Worm (Caenorhabditis elegans) whole organism, mixed stage, embryonic: ENCODE results near the gene T28F3.11.
"Not testable (repeated sequence)": the region's sequence is repeated elsewhere in the genome, so short reads cannot be mapped to it uniquely, and the experiment has no call there.

ENCODE experiments used
- M03D4.4 ChIP-seq: sonication (generic microtip); optimal IDR thresholded peaks from 2 replicates; lab custom pipeline; 2017; ENCODE audit warnings: mild to moderate bottlenecking, missing genetic modification characterization, missing compliant biosample characterization
- bed-3 ChIP-seq: fragments of 200-800 bp; sonication (Bioruptor generic); optimal IDR thresholded peaks from 3 replicates; lab custom pipeline; 2018; ENCODE audit warnings: mild to moderate bottlenecking, missing genetic modification characterization, moderate library complexity, missing compliant biosample characterization
- blmp-1 ChIP-seq: fragments of 150-350 bp; optimal IDR thresholded peaks from 2 replicates; lab custom pipeline; 2014; ENCODE audit warnings: missing biosample characterization, missing genetic modification characterization
- ceh-43 ChIP-seq: fragments of 200-800 bp; sonication (Bioruptor generic); optimal IDR thresholded peaks from 2 replicates; lab custom pipeline; 2018; ENCODE audit warnings: mild to moderate bottlenecking, missing genetic modification characterization, moderate library complexity, missing compliant biosample characterization
- ces-1 ChIP-seq: fragments of 150-350 bp; optimal IDR thresholded peaks from 2 replicates; lab custom pipeline; 2014; ENCODE audit warnings: missing biosample characterization, missing genetic modification reagents, missing genetic modification characterization
- cnd-1 ChIP-seq: fragments of 200-800 bp; sonication (Bioruptor generic); optimal IDR thresholded peaks from 2 replicates; lab custom pipeline; 2018; ENCODE audit warnings: mild to moderate bottlenecking, missing genetic modification characterization, missing compliant biosample characterization
- drap-1 ChIP-seq: fragments of 200-800 bp; sonication (Bioruptor generic); optimal IDR thresholded peaks from 3 replicates; lab custom pipeline; 2018; ENCODE audit warnings: mild to moderate bottlenecking, missing genetic modification characterization, missing compliant biosample characterization
- elt-1 ChIP-seq: sonication (generic microtip); optimal IDR thresholded peaks from 2 replicates; lab custom pipeline; 2017; ENCODE audit warnings: missing genetic modification characterization, mild to moderate bottlenecking, missing compliant biosample characterization, antibody characterized with exemption, moderate library complexity, borderline replicate concordance; ENCODE audit not compliant: insufficient read depth
- elt-3 ChIP-seq: fragments of 150-350 bp; optimal IDR thresholded peaks from 2 replicates; lab custom pipeline; 2014; ENCODE audit warnings: missing biosample characterization, missing genetic modification characterization
- flh-1 ChIP-seq: fragments of 200-800 bp; sonication (Bioruptor generic); optimal IDR thresholded peaks from 2 replicates; lab custom pipeline; 2018; ENCODE audit warnings: mild to moderate bottlenecking, missing genetic modification characterization, moderate library complexity, missing compliant biosample characterization
- hlh-1 ChIP-seq: fragments of 150-350 bp; optimal IDR thresholded peaks from 2 replicates; lab custom pipeline; 2014; ENCODE audit warnings: missing biosample characterization, missing genetic modification reagents, missing genetic modification characterization
- lin-13 ChIP-seq: fragments of 150-350 bp; optimal IDR thresholded peaks from 2 replicates; lab custom pipeline; 2014; ENCODE audit warnings: missing biosample characterization, missing genetic modification characterization
- lin-32 ChIP-seq: fragments of 200-800 bp; sonication (Bioruptor generic); optimal IDR thresholded peaks from 2 replicates; lab custom pipeline; 2018; ENCODE audit warnings: mild to moderate bottlenecking, missing genetic modification characterization, missing compliant biosample characterization
- lsy-2 ChIP-seq: fragments of 150-350 bp; optimal IDR thresholded peaks from 2 replicates; lab custom pipeline; 2014; ENCODE audit warnings: missing biosample characterization, missing genetic modification characterization
- mab-5 ChIP-seq: fragments of 150-350 bp; optimal IDR thresholded peaks from 2 replicates; lab custom pipeline; 2014; ENCODE audit warnings: missing biosample characterization, missing genetic modification characterization
- mep-1 ChIP-seq: fragments of 150-350 bp; optimal IDR thresholded peaks from 2 replicates; lab custom pipeline; 2017; ENCODE audit warnings: missing biosample characterization, missing genetic modification reagents, missing genetic modification characterization, inconsistent platforms
- mls-2 ChIP-seq: sonication (generic microtip); optimal IDR thresholded peaks from 2 replicates; lab custom pipeline; 2016; ENCODE audit warnings: mild to moderate bottlenecking, missing genetic modification characterization, moderate library complexity, missing compliant biosample characterization
- nhr-237 ChIP-seq: fragments of 150-350 bp; optimal IDR thresholded peaks from 2 replicates; lab custom pipeline; 2014; ENCODE audit warnings: missing biosample characterization, missing genetic modification characterization
- nhr-76 ChIP-seq: sonication (generic microtip); optimal IDR thresholded peaks from 2 replicates; lab custom pipeline; 2017; ENCODE audit warnings: missing biosample characterization, missing genetic modification characterization
- pha-4 ChIP-seq: fragments of 150-350 bp; optimal IDR thresholded peaks from 2 replicates; lab custom pipeline; 2018; ENCODE audit warnings: missing biosample characterization, missing genetic modification reagents, missing genetic modification characterization
- sem-2 ChIP-seq: fragments of 200-800 bp; sonication (Bioruptor generic); optimal IDR thresholded peaks from 2 replicates; lab custom pipeline; 2018; ENCODE audit warnings: mild to moderate bottlenecking, missing genetic modification characterization, missing compliant biosample characterization
- sptf-1 ChIP-seq: sonication (generic microtip); optimal IDR thresholded peaks from 2 replicates; lab custom pipeline; 2017; ENCODE audit warnings: mild to moderate bottlenecking, missing genetic modification characterization, moderate library complexity, missing compliant biosample characterization
- unc-120 ChIP-seq: sonication (generic microtip); optimal IDR thresholded peaks from 2 replicates; lab custom pipeline; 2017; ENCODE audit warnings: missing genetic modification characterization, missing compliant biosample characterization; ENCODE audit not compliant: poor library complexity, severe bottlenecking
- unc-62 ChIP-seq: fragments of 150-350 bp; optimal IDR thresholded peaks from 2 replicates; lab custom pipeline; 2014; ENCODE audit warnings: missing biosample characterization, missing genetic modification reagents, missing genetic modification characterization
- zip-8 ChIP-seq: fragments of 150-350 bp; optimal IDR thresholded peaks from 2 replicates; lab custom pipeline; 2014; ENCODE audit warnings: missing biosample characterization, missing genetic modification characterization
- ztf-11 ChIP-seq: fragments of 150-350 bp; optimal IDR thresholded peaks from 2 replicates; lab custom pipeline; 2014; ENCODE audit warnings: missing biosample characterization, missing genetic modification characterization

Gene T28F3.11

ce11 chrIV:17331100-17331577 lies 39.7 kb upstream of the T28F3.11 start, which contains the start of gene C49C3.6:
Gene C49C3.6 (plus strand): TSS chrIV:17331527.
- TF ChIP-seq ces-1 = peak; percentile 73
- TF ChIP-seq bed-3 = no peak

- TF ChIP-seq flh-1 (GFP tag; lab: Kevin White, UChicago) (no peak), nhr-76 (tag; lab: Kevin White, UChicago) (no peak), mep-1 (no peak), ces-1 (peak; percentile 84), lsy-2 (tag; lab: Kevin White, UChicago) (no peak), unc-62 (GFP tag; lab: Kevin White, UChicago) (no peak)
Measured at ce11 chrIV:17328834-17329233, 37.4 kb upstream of the T28F3.11 start, which contains the start of gene ceh-88. Gene ceh-88 (plus strand): TSS chrIV:17329188.

ce11 chrIV:17320445-17320844 lies 29.0 kb upstream of the T28F3.11 start, which contains the start of gene C49C3.4:
Gene C49C3.4 (plus strand): TSS chrIV:17320795.
- TF ChIP-seq ceh-43 (GFP tag; lab: Kevin White, UChicago) (no peak), sem-2 (GFP tag; lab: Kevin White, UChicago) (no peak), nhr-237 (tag; lab: Kevin White, UChicago) (no peak), mab-5 (tag; lab: Kevin White, UChicago) (no peak)

- no peak for TF ChIP-seq zip-8
- TF ChIP-seq mab-5 (tag; lab: Kevin White, UChicago) = no peak
- TF ChIP-seq blmp-1 (tag; lab: Kevin White, UChicago) = no peak
- no peak for TF ChIP-seq lin-13
- no peak for TF ChIP-seq ces-1
- no peak for TF ChIP-seq elt-1
Measured at ce11 chrIV:17316398-17316797, 24.9 kb upstream of the T28F3.11 start, which contains the start of gene C49C3.20. Gene C49C3.20 (minus strand): TSS chrIV:17316498.

- TF ChIP-seq elt-3 (tag; lab: Kevin White, UChicago) = no peak
Measured at ce11 chrIV:17311842-17312241, 20.4 kb upstream of the T28F3.11 start, which contains the start of gene snf-9. Gene snf-9 (plus strand): TSS chrIV:17312142.

ce11 chrIV:17308211-17308610 lies 16.7 kb upstream of the T28F3.11 start, which contains the start of gene T28F3.9:
Gene T28F3.9 (plus strand): TSS chrIV:17308511.
- TF ChIP-seq ztf-11 (tag; lab: Kevin White, UChicago) (no peak), sptf-1 (tag; lab: Kevin White, UChicago) (no peak), hlh-1 (tag; lab: Kevin White, UChicago) (no peak), zip-8 (no peak)
- TF ChIP-seq, all 35 proteins: peak for 0

- not testable (repeated sequence) for TF ChIP-seq M03D4.4, ztf-11, nhr-76 (tag; lab: Kevin White, UChicago)
- TF ChIP-seq, all 35 proteins: peak for 0; not testable (repeated sequence) for 35
Measured at ce11 chrIV:17307223-17307622, 15.7 kb upstream of the T28F3.11 start, which contains the start of gene T28F3.8. Gene T28F3.8 (minus strand): TSS chrIV:17307323.

ce11 chrIV:17301933-17302332 lies 10.5 kb upstream of the T28F3.11 start, which contains the start of gene ifta-2:
Gene ifta-2 (minus strand): TSS chrIV:17302033.
- TF ChIP-seq mep-1 (no peak), mls-2 (tag; lab: Kevin White, UChicago) (no peak), lin-32 (GFP tag; lab: Kevin White, UChicago) (no peak), pha-4 (tag; lab: Kevin White, UChicago) (no peak), sem-2 (GFP tag; lab: Kevin White, UChicago) (no peak), mab-5 (tag; lab: Kevin White, UChicago) (no peak), ces-1 (no peak), nhr-76 (tag; lab: Kevin White, UChicago) (no peak), elt-3 (tag; lab: Kevin White, UChicago) (no peak), cnd-1 (no peak), sptf-1 (tag; lab: Kevin White, UChicago) (no peak), drap-1 (GFP tag; lab: Kevin White, UChicago) (no peak), unc-120 (tag; lab: Kevin White, UChicago) (no peak), zip-8 (no peak), ceh-43 (GFP tag; lab: Kevin White, UChicago) (no peak)
